Worm (Caenorhabditis elegans): Measurements from ENCODE around the gene ssup-72.

Gene ssup-72

ce11 chrII:6803024-6803423, 26.6 kb downstream of the ssup-72 start, which contains the start of gene tab-1:
Gene tab-1, plus strand, starts transcription at chrII:6803324.
- TF ChIP-seq nhr-10 (tag; optimal IDR thresholded peaks at IDR 0.05) (no peak), nhr-25 (tag; optimal IDR thresholded peaks at IDR 0.05) (no peak), peb-1 (tag; optimal IDR thresholded peaks at IDR 0.05) (no peak), skn-1 (tag; optimal IDR thresholded peaks at IDR 0.05) (no peak), unc-62 (GFP tag; optimal IDR thresholded peaks at IDR 0.05) (no peak), ama-1 (optimal IDR thresholded peaks at IDR 0.05) (no peak), lin-11 (tag; optimal IDR thresholded peaks at IDR 0.05) (no peak), nhr-6 (tag; optimal IDR thresholded peaks at IDR 0.05) (no peak), mab-5 (tag; optimal IDR thresholded peaks at IDR 0.05) (no peak), blmp-1 (tag; optimal IDR thresholded peaks at IDR 0.05; ENCODE audit: insufficient read depth) (no peak), nhr-12 (tag; optimal IDR thresholded peaks at IDR 0.05) (no peak), ztf-1 (GFP tag; conservative IDR thresholded peaks at IDR 0.05) (no peak), dmd-4 (tag; optimal IDR thresholded peaks at IDR 0.05) (no peak), unc-55 (GFP tag; optimal IDR thresholded peaks at IDR 0.05) (no peak), sem-4 (tag; optimal IDR thresholded peaks at IDR 0.05) (no peak), aly-2 (tag; optimal IDR thresholded peaks at IDR 0.05) (no peak), ceh-16 (tag; optimal IDR thresholded peaks at IDR 0.05) (no peak), lin-13 (GFP tag; optimal IDR thresholded peaks at IDR 0.05) (no peak), snpc-4 (tag; optimal IDR thresholded peaks at IDR 0.05) (no peak), sma-9 (GFP tag; optimal IDR thresholded peaks at IDR 0.05) (no peak), sma-9 (tag; optimal IDR thresholded peaks at IDR 0.05) (no peak)

ce11 chrII:6807162-6807561, 30.8 kb downstream of the ssup-72 start, which contains the start of gene F31E8.5:
Gene F31E8.5, minus strand, starts transcription at chrII:6807262.
- TF ChIP-seq gmeb-1 (tag; optimal IDR thresholded peaks at IDR 0.05): no peak
- no peak for TF ChIP-seq snpc-4 (tag; optimal IDR thresholded peaks at IDR 0.05)
- no peak for TF ChIP-seq nhr-129 (tag; optimal IDR thresholded peaks at IDR 0.05)
- TF ChIP-seq mbf-1 (tag; optimal IDR thresholded peaks at IDR 0.05): no peak
- no peak for TF ChIP-seq ceh-16 (tag; optimal IDR thresholded peaks at IDR 0.05)
- TF ChIP-seq nhr-77 (tag; optimal IDR thresholded peaks at IDR 0.05): no peak
- TF ChIP-seq unc-39 (tag; optimal IDR thresholded peaks at IDR 0.05): no peak
- no peak for TF ChIP-seq C34F6.9 (tag; optimal IDR thresholded peaks at IDR 0.05)
- TF ChIP-seq Y55F3AM.14 (GFP tag; optimal IDR thresholded peaks at IDR 0.05): no peak
- TF ChIP-seq nhr-21 (tag; optimal IDR thresholded peaks at IDR 0.05): no peak
- TF ChIP-seq aly-2 (tag; optimal IDR thresholded peaks at IDR 0.05): no peak
- no peak for TF ChIP-seq ztf-11 (tag; optimal IDR thresholded peaks at IDR 0.05)
- TF ChIP-seq ztf-1 (GFP tag; conservative IDR thresholded peaks at IDR 0.05): no peak
- TF ChIP-seq egl-27 (tag; optimal IDR thresholded peaks at IDR 0.05): no peak
- no peak for TF ChIP-seq nhr-12 (tag; optimal IDR thresholded peaks at IDR 0.05)
- no peak for TF ChIP-seq dmd-4 (tag; optimal IDR thresholded peaks at IDR 0.05)

ce11 chrII:6808539-6808938, 32.1 kb downstream of the ssup-72 start:
- TF ChIP-seq lin-13 (GFP tag; optimal IDR thresholded peaks at IDR 0.05): no peak
- TF ChIP-seq aly-2 (tag; optimal IDR thresholded peaks at IDR 0.05): no peak
- no peak for TF ChIP-seq unc-39 (tag; optimal IDR thresholded peaks at IDR 0.05)
- TF ChIP-seq nhr-23 (tag; optimal IDR thresholded peaks at IDR 0.05): no peak
- TF ChIP-seq skn-1 (tag; optimal IDR thresholded peaks at IDR 0.05): no peak
- TF ChIP-seq sma-3 (GFP tag; optimal IDR thresholded peaks at IDR 0.05): no peak
- TF ChIP-seq unc-55 (GFP tag; optimal IDR thresholded peaks at IDR 0.05): peak; percentile 82
- TF ChIP-seq F13H6.1 (tag; optimal IDR thresholded peaks at IDR 0.05): peak; percentile 0
- no peak for TF ChIP-seq mab-5 (tag; optimal IDR thresholded peaks at IDR 0.05)
- no peak for TF ChIP-seq mbf-1 (tag; optimal IDR thresholded peaks at IDR 0.05)
- TF ChIP-seq egl-27 (tag; optimal IDR thresholded peaks at IDR 0.05): no peak
- no peak for TF ChIP-seq peb-1 (tag; optimal IDR thresholded peaks at IDR 0.05)
- no peak for TF ChIP-seq unc-62 (GFP tag; optimal IDR thresholded peaks at IDR 0.05)
- no peak for TF ChIP-seq ceh-82 (tag; optimal IDR thresholded peaks at IDR 0.05)
- peak in 1 of 2 experiments; percentile 38 for TF ChIP-seq lsy-2 (tag; optimal IDR thresholded peaks at IDR 0.05)
- no peak for TF ChIP-seq nhr-25 (tag; optimal IDR thresholded peaks at IDR 0.05)
- no peak for TF ChIP-seq mdl-1 (tag; optimal IDR thresholded peaks at IDR 0.05)
- TF ChIP-seq zag-1 (tag; optimal IDR thresholded peaks at IDR 0.05): peak; percentile 55
- no peak for TF ChIP-seq nhr-11 (tag; optimal IDR thresholded peaks at IDR 0.05)
- TF ChIP-seq ztf-4 (tag; optimal IDR thresholded peaks at IDR 0.05): no peak
- no peak for TF ChIP-seq nhr-10 (tag; optimal IDR thresholded peaks at IDR 0.05)
- TF ChIP-seq ztf-11 (tag; optimal IDR thresholded peaks at IDR 0.05): no peak
- TF ChIP-seq Y55F3AM.14 (GFP tag; optimal IDR thresholded peaks at IDR 0.05): no peak
- TF ChIP-seq R02D3.7 (tag; optimal IDR thresholded peaks at IDR 0.05): no peak
- no peak for TF ChIP-seq gmeb-1 (tag; optimal IDR thresholded peaks at IDR 0.05)
- no peak for TF ChIP-seq nhr-12 (tag; optimal IDR thresholded peaks at IDR 0.05)
- no peak for TF ChIP-seq nhr-237 (tag; optimal IDR thresholded peaks at IDR 0.05)
- TF ChIP-seq ama-1 (optimal IDR thresholded peaks at IDR 0.05): no peak
- no peak for TF ChIP-seq dmd-4 (tag; optimal IDR thresholded peaks at IDR 0.05)
- no peak for TF ChIP-seq snpc-4 (tag; optimal IDR thresholded peaks at IDR 0.05)
- peak; percentile 46 for TF ChIP-seq lin-11 (tag; optimal IDR thresholded peaks at IDR 0.05)
- TF ChIP-seq nhr-129 (tag; optimal IDR thresholded peaks at IDR 0.05): peak; percentile 40
- peak; percentile 76 for TF ChIP-seq C34F6.9 (tag; optimal IDR thresholded peaks at IDR 0.05)
- no peak for TF ChIP-seq crh-2 (tag; optimal IDR thresholded peaks at IDR 0.05)
- TF ChIP-seq ZK546.5 (tag; optimal IDR thresholded peaks at IDR 0.05): no peak
- TF ChIP-seq sma-9 (GFP tag; optimal IDR thresholded peaks at IDR 0.05): no peak
- TF ChIP-seq sma-9 (tag; optimal IDR thresholded peaks at IDR 0.05): no peak
- no peak for TF ChIP-seq elt-3 (tag; optimal IDR thresholded peaks at IDR 0.05)
- no peak for TF ChIP-seq ceh-16 (tag; optimal IDR thresholded peaks at IDR 0.05)

Data from whole organism, L2 larva.